Worm (Caenorhabditis elegans): ENCODE data around the gene ZK757.2.

Gene ZK757.2

DNA sequence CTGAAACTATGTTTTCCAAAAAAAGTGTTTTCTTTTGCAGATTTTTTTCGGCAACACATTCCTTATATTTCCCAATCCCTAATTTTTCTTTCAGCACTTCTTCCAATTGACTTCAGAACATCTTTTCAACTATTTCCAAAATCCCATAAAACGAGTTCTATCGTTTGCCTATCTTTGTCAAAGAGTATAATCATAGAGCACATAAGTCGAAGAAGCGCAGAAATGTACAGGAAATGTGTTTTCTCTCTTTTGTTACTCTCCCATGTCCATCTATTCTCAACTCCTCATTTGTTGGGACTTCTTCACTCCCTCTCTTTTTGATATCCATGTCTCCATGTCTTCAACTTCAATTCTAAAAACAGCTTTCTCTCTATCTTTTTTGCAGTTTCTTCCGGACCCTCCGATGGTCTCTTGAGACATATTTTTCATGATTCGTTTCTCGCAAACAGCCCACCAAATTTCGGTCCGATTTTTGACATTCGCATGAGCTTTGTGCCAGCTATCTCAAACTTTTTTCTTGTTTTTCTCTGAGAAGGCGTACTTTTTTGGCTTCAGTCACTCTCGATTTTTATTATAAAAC lies 18.4 kb downstream of the ZK757.2 start, which contains the start of gene twk-48:
twk-48 (plus strand) TSS at position 530 of the 580 bp plus-strand sequence.
- TF ChIP-seq nhr-25 (tag; optimal IDR thresholded peaks at IDR 0.05) (no peak), C34F6.9 (tag; optimal IDR thresholded peaks at IDR 0.05) (peak; percentile 2), zag-1 (tag; optimal IDR thresholded peaks at IDR 0.05) (no peak), sma-9 (GFP tag; optimal IDR thresholded peaks at IDR 0.05) (peak; percentile 7), sma-9 (tag; optimal IDR thresholded peaks at IDR 0.05) (no peak)

DNA sequence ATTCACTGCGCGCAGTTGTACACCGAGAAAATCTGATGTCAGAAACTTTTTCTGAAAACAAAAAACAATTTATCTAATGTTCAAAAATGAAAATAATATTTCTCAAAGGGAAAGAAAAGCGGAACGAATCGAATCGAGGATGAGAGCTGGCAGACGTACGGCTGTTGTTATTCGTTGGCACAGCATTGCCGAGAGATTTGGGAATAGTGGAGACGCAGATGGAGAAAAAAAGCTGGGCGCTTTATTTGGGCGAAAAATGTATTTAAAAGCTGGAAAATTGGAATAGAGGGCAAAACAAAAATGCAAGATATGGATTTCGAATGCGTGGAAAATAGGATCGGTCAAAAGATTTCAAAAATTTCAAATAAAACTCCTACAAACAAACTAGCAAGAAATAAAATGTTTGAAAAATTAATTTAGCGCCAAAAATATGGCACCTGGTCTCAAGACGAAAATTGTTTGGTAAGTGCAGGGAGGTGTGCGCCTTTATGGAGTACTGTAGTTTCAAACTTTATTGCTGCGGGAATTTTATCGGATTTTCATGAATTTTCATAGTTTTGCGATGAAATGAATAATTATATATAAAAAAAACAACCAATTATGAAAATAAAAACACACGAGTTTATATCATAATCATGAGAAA lies 19.5 kb downstream of the ZK757.2 start, which contains the start of gene gpdh-2:
gpdh-2 (minus strand) TSS at position 51 of the 643 bp plus-strand sequence.
- TF ChIP-seq nhr-129 (tag; optimal IDR thresholded peaks at IDR 0.05) (peak; percentile 27), dmd-4 (tag; optimal IDR thresholded peaks at IDR 0.05) (no peak), lsy-2 (tag; optimal IDR thresholded peaks at IDR 0.05) (peak in 1 of 2 experiments; percentile 14), snpc-4 (tag; optimal IDR thresholded peaks at IDR 0.05) (peak; percentile 9)

DNA sequence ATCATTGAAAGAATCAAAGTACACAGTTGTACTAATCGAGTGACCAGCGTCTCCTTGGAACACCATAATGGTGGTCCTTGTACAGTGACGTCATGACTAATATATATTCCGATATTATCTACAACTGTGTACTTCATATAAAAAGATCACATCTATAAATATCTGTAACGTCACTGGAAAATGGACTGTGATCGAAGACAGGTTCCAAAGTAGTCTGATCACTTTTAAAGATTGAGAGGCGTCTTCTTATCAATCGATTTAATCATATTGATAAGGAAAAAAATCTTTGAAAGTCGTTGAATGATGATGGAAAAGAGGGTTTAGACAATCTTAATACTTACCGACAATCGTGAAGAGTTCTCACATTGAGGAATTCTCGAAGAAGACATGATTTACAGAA lies 20.7 kb downstream of the ZK757.2 start:
- TF ChIP-seq dmd-4 (tag; optimal IDR thresholded peaks at IDR 0.05), result no peak
- no peak for TF ChIP-seq ztf-11 (tag; optimal IDR thresholded peaks at IDR 0.05)
- no peak for TF ChIP-seq ama-1 (optimal IDR thresholded peaks at IDR 0.05)
- TF ChIP-seq mdl-1 (tag; optimal IDR thresholded peaks at IDR 0.05), result no peak
- TF ChIP-seq ztf-1 (GFP tag; conservative IDR thresholded peaks at IDR 0.05), result no peak
- TF ChIP-seq aly-2 (tag; optimal IDR thresholded peaks at IDR 0.05), result no peak
- TF ChIP-seq fos-1 (tag; optimal IDR thresholded peaks at IDR 0.05), result peak; percentile 1
- no peak for TF ChIP-seq ZK546.5 (tag; optimal IDR thresholded peaks at IDR 0.05)
- no peak for TF ChIP-seq C34F6.9 (tag; optimal IDR thresholded peaks at IDR 0.05)
- no peak for TF ChIP-seq mab-5 (tag; optimal IDR thresholded peaks at IDR 0.05)
- no peak for TF ChIP-seq lsy-2 (tag; optimal IDR thresholded peaks at IDR 0.05)
- TF ChIP-seq alr-1 (tag; optimal IDR thresholded peaks at IDR 0.05), result no peak
- peak; percentile 34 for TF ChIP-seq nhr-25 (tag; optimal IDR thresholded peaks at IDR 0.05)
- TF ChIP-seq sma-9 (GFP tag; optimal IDR thresholded peaks at IDR 0.05), result peak; percentile 78
- no peak for TF ChIP-seq sma-9 (tag; optimal IDR thresholded peaks at IDR 0.05)
- TF ChIP-seq sem-4 (tag; optimal IDR thresholded peaks at IDR 0.05), result no peak
- no peak for TF ChIP-seq nhr-10 (tag; optimal IDR thresholded peaks at IDR 0.05)
- TF ChIP-seq nhr-129 (tag; optimal IDR thresholded peaks at IDR 0.05), result no peak
- no peak for TF ChIP-seq mbf-1 (tag; optimal IDR thresholded peaks at IDR 0.05)
- no peak for TF ChIP-seq elt-3 (tag; optimal IDR thresholded peaks at IDR 0.05)
- TF ChIP-seq R02D3.7 (tag; optimal IDR thresholded peaks at IDR 0.05), result no peak
- no peak for TF ChIP-seq nhr-12 (tag; optimal IDR thresholded peaks at IDR 0.05)

DNA sequence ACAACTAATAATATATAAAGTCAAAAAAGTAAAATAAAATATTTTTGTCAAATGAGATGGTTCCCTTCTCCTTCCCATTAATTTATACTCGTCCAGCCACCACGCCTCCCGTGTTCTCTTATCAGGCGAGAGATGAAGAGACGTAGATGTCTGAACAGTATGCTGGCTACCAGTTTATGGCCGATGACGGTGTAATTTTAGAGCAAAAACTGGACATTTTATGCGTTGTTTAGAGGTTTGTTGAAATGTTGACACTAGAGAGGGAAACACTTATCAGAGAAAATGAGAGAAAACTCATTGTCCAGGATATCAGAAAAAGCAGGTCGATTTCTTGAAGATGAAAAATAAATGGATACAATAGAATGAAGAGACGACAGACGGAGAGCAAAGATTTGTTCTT lies 21.6 kb downstream of the ZK757.2 start:
- no peak for TF ChIP-seq nhr-25 (tag; optimal IDR thresholded peaks at IDR 0.05)
- no peak for TF ChIP-seq aly-2 (tag; optimal IDR thresholded peaks at IDR 0.05)
- TF ChIP-seq skn-1 (tag; optimal IDR thresholded peaks at IDR 0.05), result no peak
- TF ChIP-seq peb-1 (tag; optimal IDR thresholded peaks at IDR 0.05), result no peak
- TF ChIP-seq crh-2 (tag; optimal IDR thresholded peaks at IDR 0.05), result peak; percentile 50
- peak in 1 of 2 experiments; percentile 6 for TF ChIP-seq lsy-2 (tag; optimal IDR thresholded peaks at IDR 0.05)
- TF ChIP-seq fos-1 (tag; optimal IDR thresholded peaks at IDR 0.05), result peak; percentile 56
- no peak for TF ChIP-seq unc-39 (tag; optimal IDR thresholded peaks at IDR 0.05)
- TF ChIP-seq ZK546.5 (tag; optimal IDR thresholded peaks at IDR 0.05), result no peak
- no peak for TF ChIP-seq ztf-11 (tag; optimal IDR thresholded peaks at IDR 0.05)

DNA sequence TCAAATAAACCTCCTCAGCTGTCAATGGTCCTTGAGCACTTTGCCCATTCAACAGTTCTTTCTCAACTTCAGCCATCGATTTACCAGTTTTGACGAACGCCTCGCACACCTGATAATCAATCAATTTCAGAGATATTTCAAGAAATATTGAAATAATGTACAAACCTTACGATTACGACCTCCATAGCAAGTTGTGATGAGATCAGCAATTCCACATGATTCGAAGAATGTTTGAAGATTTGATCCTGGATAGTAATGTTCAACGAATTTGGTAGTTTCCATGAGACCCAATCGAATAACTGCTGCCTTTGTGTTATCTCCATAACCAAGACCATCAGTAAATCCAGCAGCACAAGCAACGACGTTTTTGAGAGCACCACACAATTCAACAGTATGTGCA lies 23.8 kb downstream of the ZK757.2 start:
- TF ChIP-seq R02D3.7 (tag; optimal IDR thresholded peaks at IDR 0.05) (no peak), crh-2 (tag; optimal IDR thresholded peaks at IDR 0.05) (no peak), ZK546.5 (tag; optimal IDR thresholded peaks at IDR 0.05) (no peak), snpc-4 (tag; optimal IDR thresholded peaks at IDR 0.05) (no peak)

DNA sequence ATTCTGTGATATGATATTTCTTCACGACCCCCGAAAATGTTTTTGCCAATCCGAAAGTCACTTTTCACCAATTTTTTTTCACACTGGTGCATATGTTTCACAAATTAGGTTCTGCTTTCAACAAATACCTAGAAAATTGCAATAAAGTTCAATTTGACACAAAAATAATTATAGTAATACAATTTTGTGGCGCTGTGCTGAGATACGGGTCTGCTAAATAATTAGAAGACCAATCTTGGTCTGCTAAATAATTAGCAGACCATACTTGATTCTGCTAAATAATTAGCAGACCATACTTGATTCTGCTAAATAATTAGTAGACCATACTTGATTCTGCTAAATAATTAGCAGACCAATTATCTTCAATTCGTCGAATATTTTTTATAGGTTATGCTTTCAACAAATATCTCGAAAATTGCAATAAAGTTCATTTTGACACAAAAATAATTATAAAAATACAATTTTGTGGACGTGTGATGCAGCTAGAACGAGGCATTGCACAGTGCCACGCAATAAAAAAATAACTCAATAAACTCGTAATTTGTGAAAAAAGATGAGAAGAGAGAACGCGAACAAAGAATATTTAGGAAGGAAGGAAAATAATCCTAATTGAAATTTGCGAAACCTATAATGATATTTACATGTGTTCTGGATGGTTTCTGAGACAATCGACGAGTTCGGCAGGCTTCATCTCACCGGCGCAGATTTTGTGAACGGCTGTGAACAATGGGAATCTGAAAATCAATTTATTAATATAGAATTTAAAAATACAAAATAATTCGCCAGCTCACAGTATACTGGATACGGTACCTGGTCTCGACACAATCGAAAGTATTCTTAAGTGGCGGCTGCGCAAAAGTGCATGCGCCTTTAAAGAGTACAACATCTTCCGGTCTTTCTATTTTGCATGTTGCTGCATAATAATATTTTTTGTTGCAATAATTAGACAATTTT lies 24.8 kb downstream of the ZK757.2 start:
- TF ChIP-seq nhr-21 (tag; optimal IDR thresholded peaks at IDR 0.05), result peak; percentile 7
- no peak for TF ChIP-seq ztf-11 (tag; optimal IDR thresholded peaks at IDR 0.05)
- TF ChIP-seq sem-4 (tag; optimal IDR thresholded peaks at IDR 0.05), result no peak
- TF ChIP-seq nhr-25 (tag; optimal IDR thresholded peaks at IDR 0.05), result no peak
- TF ChIP-seq nhr-10 (tag; optimal IDR thresholded peaks at IDR 0.05), result no peak
- TF ChIP-seq lin-11 (tag; optimal IDR thresholded peaks at IDR 0.05), result no peak
- no peak for TF ChIP-seq lsy-2 (tag; optimal IDR thresholded peaks at IDR 0.05)
- TF ChIP-seq unc-55 (GFP tag; optimal IDR thresholded peaks at IDR 0.05), result no peak
